Fruit fly (Drosophila melanogaster) whole organism, embryonic: ENCODE results near the gene Rbp.

Experiments
- Adf1 ChIP-seq: fragments of 200-800 bp; sonication (Bioruptor generic); IDR thresholded peaks from 2 replicates; pipeline ENCODE4 v1.3.6; 2022; ENCODE audit warnings: missing biosample characterization, missing genetic modification characterization
- Antp ChIP-seq: fragments of 200-800 bp; sonication (Bioruptor generic); optimal IDR thresholded peaks from 3 replicates; lab custom pipeline; 2016; ENCODE audit warnings: missing biosample characterization, missing genetic modification characterization
- Atf6 ChIP-seq: fragments of 200-800 bp; sonication (Bioruptor generic); IDR thresholded peaks from 2 replicates; pipeline ENCODE4 v1.3.6; 2022; ENCODE audit warnings: missing biosample characterization, missing genetic modification characterization
- CG11560 ChIP-seq: fragments of 200-800 bp; sonication (Bioruptor generic); IDR thresholded peaks from 3 replicates; pipeline ENCODE4 v1.3.6; 2022; ENCODE audit warnings: missing biosample characterization, missing genetic modification characterization
- CG12155 ChIP-seq: fragments of 200-800 bp; sonication (Bioruptor generic); optimal IDR thresholded peaks from 3 replicates; lab custom pipeline; 2016; ENCODE audit warnings: missing biosample characterization, missing genetic modification characterization
- CG12299 ChIP-seq: fragments of 200-800 bp; sonication (Bioruptor generic); optimal IDR thresholded peaks from 2 replicates; lab custom pipeline; 2018; ENCODE audit warnings: missing biosample characterization, mild to moderate bottlenecking, missing genetic modification characterization
- CG1233 ChIP-seq: fragments of 200-800 bp; sonication (Bioruptor generic); optimal IDR thresholded peaks from 4 replicates; lab custom pipeline; 2018; ENCODE audit warnings: missing biosample characterization, mild to moderate bottlenecking, missing genetic modification characterization
- CG13624 ChIP-seq: fragments of 200-800 bp; sonication (Bioruptor generic); optimal IDR thresholded peaks from 2 replicates; lab custom pipeline; 2016; ENCODE audit warnings: missing biosample characterization, missing genetic modification characterization
- CG14050 ChIP-seq: fragments of 200-800 bp; sonication (Bioruptor generic); IDR thresholded peaks from 3 replicates; pipeline ENCODE4 v1.3.6; 2022; ENCODE audit warnings: missing biosample characterization, missing genetic modification characterization
- CG14860 ChIP-seq: fragments of 200-800 bp; sonication (Bioruptor generic); IDR thresholded peaks from 3 replicates; pipeline ENCODE4 v1.3.6; 2022; ENCODE audit warnings: missing biosample characterization, missing genetic modification characterization; ENCODE audit not compliant: partially characterized antibody
- CG2120 ChIP-seq: fragments of 200-800 bp; sonication (Bioruptor generic); optimal IDR thresholded peaks from 3 replicates; lab custom pipeline; 2016; ENCODE audit warnings: missing biosample characterization, missing genetic modification characterization
- CG2202 ChIP-seq: fragments of 200-800 bp; sonication (Bioruptor generic); optimal IDR thresholded peaks from 2 replicates; lab custom pipeline; 2018; ENCODE audit warnings: missing biosample characterization, mild to moderate bottlenecking, missing genetic modification characterization
- CG3995 ChIP-seq: fragments of 200-800 bp; sonication (Bioruptor generic); optimal IDR thresholded peaks from 3 replicates; lab custom pipeline; 2016; ENCODE audit warnings: missing biosample characterization, missing genetic modification characterization
- CG4424 ChIP-seq: fragments of 200-800 bp; sonication (Bioruptor generic); optimal IDR thresholded peaks from 3 replicates; lab custom pipeline; 2016; ENCODE audit warnings: missing biosample characterization, missing genetic modification characterization
- CG6854 ChIP-seq: fragments of 200-800 bp; sonication (Bioruptor generic); optimal IDR thresholded peaks from 3 replicates; lab custom pipeline; 2017; ENCODE audit warnings: missing biosample characterization, mild to moderate bottlenecking, missing genetic modification characterization
- CG7745 ChIP-seq: fragments of 200-800 bp; sonication (Bioruptor generic); optimal IDR thresholded peaks from 2 replicates; lab custom pipeline; 2018; ENCODE audit warnings: missing biosample characterization, mild to moderate bottlenecking, missing genetic modification characterization, moderate library complexity
- CG8388 ChIP-seq: fragments of 200-800 bp; sonication (Bioruptor generic); optimal IDR thresholded peaks from 2 replicates; lab custom pipeline; 2019; ENCODE audit warnings: missing biosample characterization, mild to moderate bottlenecking, missing genetic modification characterization, moderate library complexity
- CG9609 ChIP-seq: fragments of 200-800 bp; sonication (Bioruptor generic); optimal IDR thresholded peaks from 3 replicates; lab custom pipeline; 2016; ENCODE audit warnings: missing biosample characterization, missing genetic modification characterization
- CG9876 ChIP-seq: fragments of 200-800 bp; sonication (Bioruptor generic); optimal IDR thresholded peaks from 2 replicates; lab custom pipeline; 2016; ENCODE audit warnings: missing biosample characterization, missing genetic modification characterization
- Jarid2 ChIP-seq: fragments of 200-800 bp; sonication (Bioruptor generic); optimal IDR thresholded peaks from 3 replicates; lab custom pipeline; 2017; ENCODE audit warnings: mild to moderate bottlenecking, missing biosample characterization, missing genetic modification reagents, missing genetic modification characterization
- MTF-1 ChIP-seq: fragments of 200-800 bp; sonication (Bioruptor generic); optimal IDR thresholded peaks from 2 replicates; lab custom pipeline; 2018; ENCODE audit warnings: missing biosample characterization, mild to moderate bottlenecking, missing genetic modification characterization, borderline replicate concordance
- Nf-YA ChIP-seq: fragments of 200-800 bp; sonication (Bioruptor generic); IDR thresholded peaks from 2 replicates; pipeline ENCODE4 v1.3.6; 2022; ENCODE audit warnings: missing biosample characterization, missing genetic modification characterization
- Pdp1 ChIP-seq, 2 experiments: fragments of 200-800 bp; sonication (Bioruptor generic); optimal IDR thresholded peaks; 3 replicates each; lab custom pipeline; 2016; ENCODE audit warnings: missing biosample characterization in 2 of 2, missing genetic modification characterization in 2 of 2, mild to moderate bottlenecking in 1 of 2, moderate library complexity in 1 of 2
- Sox102F ChIP-seq: fragments of 200-800 bp; sonication (Bioruptor generic); optimal IDR thresholded peaks from 2 replicates; lab custom pipeline; 2018; ENCODE audit warnings: missing biosample characterization, mild to moderate bottlenecking, missing genetic modification characterization, moderate library complexity
- Stat92E ChIP-seq, 3 experiments: fragments of >200 bp in 2 of 3; fragments of 200-800 bp in 1 of 3; sonication (Bioruptor generic) in 1 of 3; optimal IDR thresholded peaks; 2 replicates each; lab custom pipeline; 2017 to 2019; ENCODE audit warnings: missing biosample characterization in 3 of 3, missing genetic modification characterization in 3 of 3, mild to moderate bottlenecking in 1 of 3, moderate library complexity in 1 of 3
- abd-A ChIP-seq: fragments of 200-800 bp; sonication (Bioruptor generic); optimal IDR thresholded peaks from 3 replicates; lab custom pipeline; 2019; ENCODE audit warnings: missing biosample characterization, mild to moderate bottlenecking, missing genetic modification characterization, moderate library complexity
- ap ChIP-seq: fragments of 200-800 bp; sonication (Bioruptor generic); IDR thresholded peaks from 2 replicates; pipeline ENCODE4 v1.3.6; 2022; ENCODE audit warnings: missing biosample characterization, missing genetic modification characterization
- ase ChIP-seq: fragments of 200-800 bp; sonication (Bioruptor generic); IDR thresholded peaks from 3 replicates; pipeline ENCODE4 v1.3.6; 2022; ENCODE audit warnings: missing biosample characterization, missing genetic modification characterization
- ato ChIP-seq: fragments of 200-800 bp; sonication (Bioruptor generic); IDR thresholded peaks from 2 replicates; pipeline ENCODE4 v1.3.6; 2022; ENCODE audit warnings: missing biosample characterization, missing genetic modification characterization; ENCODE audit not compliant: partially characterized antibody
- az2 ChIP-seq: fragments of 200-800 bp; sonication (Bioruptor generic); optimal IDR thresholded peaks from 3 replicates; lab custom pipeline; 2016; ENCODE audit warnings: missing biosample characterization, missing genetic modification characterization
- cato ChIP-seq: fragments of 200-800 bp; sonication (Bioruptor generic); optimal IDR thresholded peaks from 2 replicates; lab custom pipeline; 2016; ENCODE audit warnings: missing biosample characterization, missing genetic modification characterization, borderline replicate concordance
- chm ChIP-seq: fragments of 200-800 bp; sonication (Bioruptor generic); IDR thresholded peaks from 2 replicates; pipeline ENCODE4 v1.3.6; 2022; ENCODE audit warnings: missing biosample characterization, missing genetic modification characterization
- crol ChIP-seq: fragments of 200-800 bp; sonication (Bioruptor generic); IDR thresholded peaks from 2 replicates; pipeline ENCODE4 v1.3.6; 2022; ENCODE audit warnings: missing biosample characterization, missing genetic modification characterization
- crp ChIP-seq, 2 experiments: fragments of 200-800 bp; sonication (Bioruptor generic); optimal IDR thresholded peaks; 2 replicates in 1 of 2; 3 replicates in 1 of 2; lab custom pipeline; 2017; ENCODE audit warnings: missing biosample characterization in 2 of 2, missing genetic modification characterization in 2 of 2, mild to moderate bottlenecking in 1 of 2, moderate library complexity in 1 of 2
- dan ChIP-seq: fragments of 200-800 bp; sonication (Bioruptor generic); IDR thresholded peaks from 2 replicates; pipeline ENCODE4 v1.3.6; 2022; ENCODE audit warnings: missing biosample characterization, missing genetic modification characterization
- eyg ChIP-seq: fragments of 200-800 bp; sonication (Bioruptor generic); optimal IDR thresholded peaks from 3 replicates; lab custom pipeline; 2016; ENCODE audit warnings: missing biosample characterization, missing genetic modification characterization
- jumu ChIP-seq: fragments of 200-800 bp; sonication (Bioruptor generic); optimal IDR thresholded peaks from 3 replicates; lab custom pipeline; 2016; ENCODE audit warnings: missing biosample characterization, missing genetic modification characterization
- mirr ChIP-seq: fragments of 200-800 bp; sonication (Bioruptor generic); optimal IDR thresholded peaks from 3 replicates; lab custom pipeline; 2018; ENCODE audit warnings: missing biosample characterization, mild to moderate bottlenecking, missing genetic modification characterization
- p53 ChIP-seq: fragments of 200-800 bp; sonication (Bioruptor generic); optimal IDR thresholded peaks from 2 replicates; lab custom pipeline; 2016; ENCODE audit warnings: missing biosample characterization, missing genetic modification characterization
- sisA ChIP-seq: fragments of 200-800 bp; sonication (Bioruptor generic); IDR thresholded peaks from 2 replicates; pipeline ENCODE4 v1.3.6; 2022; ENCODE audit warnings: missing biosample characterization, missing genetic modification characterization
- slbo ChIP-seq: fragments of 200-800 bp; sonication (Bioruptor generic); IDR thresholded peaks from 2 replicates; pipeline ENCODE4 v1.3.6; 2022; ENCODE audit warnings: missing biosample characterization, missing genetic modification characterization
- slou ChIP-seq: fragments of 200-800 bp; sonication (Bioruptor generic); optimal IDR thresholded peaks from 3 replicates; lab custom pipeline; 2016; ENCODE audit warnings: missing biosample characterization, missing genetic modification characterization
- toy ChIP-seq: fragments of 200-800 bp; sonication (Bioruptor generic); IDR thresholded peaks from 2 replicates; pipeline ENCODE4 v1.3.6; 2022; ENCODE audit warnings: missing biosample characterization, missing genetic modification characterization
- trem ChIP-seq: fragments of 200-800 bp; optimal IDR thresholded peaks from 3 replicates; lab custom pipeline; 2019; ENCODE audit warnings: missing biosample characterization, mild to moderate bottlenecking, missing genetic modification characterization, moderate library complexity
- twi ChIP-seq: fragments of 200-800 bp; optimal IDR thresholded peaks from 2 replicates; lab custom pipeline; 2019; ENCODE audit warnings: missing biosample characterization, mild to moderate bottlenecking, missing genetic modification characterization, moderate library complexity

Rbp gene

dm6 chr3R:15356645-15357431 is 17.6 kb upstream of the Rbp start, which contains the start of the genes Atg4b and Hibch (continued):
- TF ChIP-seq CG13624 (GFP tag; lab: Kevin White, UChicago) = peak; percentile 81
- peak; percentile 82 for TF ChIP-seq az2 (GFP tag; lab: Kevin White, UChicago)
- peak; percentile 83; the same call in 1 of the 2 replicates for TF ChIP-seq Atf6
- TF ChIP-seq slbo = peak; percentile 91
- peak; percentile 84 for TF ChIP-seq sisA (GFP tag; lab: Robert Waterston, UW)
- peak; percentile 49 to 100 for TF ChIP-seq Pdp1 (GFP tag; optimal IDR thresholded peaks at IDR 0.05; lab: Kevin White, UChicago)
- TF ChIP-seq CG12299 (tag; lab: Kevin White, UChicago) = peak; percentile 79
- peak; percentile 66; the same call in 2 of the 3 replicates for TF ChIP-seq ase (GFP tag; lab: Robert Waterston, UW)
- TF ChIP-seq CG9876 (GFP tag; lab: Kevin White, UChicago) = no peak
- TF ChIP-seq CG2202 (tag; lab: Kevin White, UChicago) = peak; percentile 48
- TF ChIP-seq eyg (GFP tag; lab: Kevin White, UChicago) = no peak
- TF ChIP-seq crol (GFP tag; lab: Robert Waterston, UW) = no peak
- peak; percentile 1 for TF ChIP-seq CG9609 (GFP tag; lab: Kevin White, UChicago)
- TF ChIP-seq toy (GFP tag; lab: Robert Waterston, UW) = peak; percentile 50; the same call in 1 of the 2 replicates
- peak; percentile 83 for TF ChIP-seq CG4424
- peak; percentile 76 for TF ChIP-seq CG8388 (GFP tag; lab: Kevin White, UChicago)
- peak; percentile 86 for TF ChIP-seq twi (tag; lab: Kevin White, UChicago)
- peak; percentile 77 for TF ChIP-seq CG2120 (GFP tag; lab: Kevin White, UChicago)
- TF ChIP-seq CG14050 (GFP tag; lab: Robert Waterston, UW) = peak; percentile 63; the same call in 2 of the 3 replicates
- TF ChIP-seq CG11560 (tag; lab: Robert Waterston, UW) = peak; percentile 49; the same call in 2 of the 3 replicates
- TF ChIP-seq CG1233 (GFP tag; lab: Kevin White, UChicago) = peak; percentile 80
- peak; percentile 48 to 91 for TF ChIP-seq crp (GFP tag; optimal IDR thresholded peaks at IDR 0.05; lab: Kevin White, UChicago)
- peak; percentile 27 for TF ChIP-seq MTF-1 (GFP tag; lab: Kevin White, UChicago)
- peak; percentile 53; the same call in 1 of the 2 replicates for TF ChIP-seq ap (GFP tag; lab: Robert Waterston, UW)
- TF ChIP-seq CG14860 (GFP tag; lab: Robert Waterston, UW) = no peak
- peak; percentile 58 for TF ChIP-seq cato
- TF ChIP-seq Stat92E (GFP tag; optimal IDR thresholded peaks at IDR 0.05; lab: Kevin White, UChicago) = peak in 1 of 3 experiments; percentile 57
- no peak for TF ChIP-seq Antp
- no peak for TF ChIP-seq CG7745
- TF ChIP-seq CG12155 = peak; percentile 82
- TF ChIP-seq chm (GFP tag; lab: Robert Waterston, UW) = 0 out of 2 replicates have a peak, but pooled peaks have one; percentile 42
- peak; percentile 36 for TF ChIP-seq CG6854 (GFP tag; lab: Kevin White, UChicago)
- no peak for TF ChIP-seq Nf-YA (GFP tag; lab: Robert Waterston, UW)
- TF ChIP-seq mirr = peak; percentile 46
- TF ChIP-seq ato = peak; percentile 58; the same call in 1 of the 2 replicates
- TF ChIP-seq trem (tag; lab: Kevin White, UChicago) = peak; percentile 87
- peak; percentile 57 for TF ChIP-seq dan (GFP tag; lab: Robert Waterston, UW)
- TF ChIP-seq Adf1 (GFP tag; lab: Robert Waterston, UW) = peak; percentile 43; the same call in 1 of the 2 replicates
- peak; percentile 79 for TF ChIP-seq slou
- TF ChIP-seq jumu (GFP tag; lab: Kevin White, UChicago) = peak; percentile 34
- no peak for TF ChIP-seq Sox102F (GFP tag; lab: Kevin White, UChicago)
- TF ChIP-seq p53 (GFP tag; lab: Kevin White, UChicago) = no peak
- peak; percentile 57 for TF ChIP-seq CG3995
- TF ChIP-seq Jarid2 = no peak
- no peak for TF ChIP-seq abd-A (tag; lab: Kevin White, UChicago)
